Worm (Caenorhabditis elegans) whole organism, L2 larva: ENCODE data around the gene C18H9.5.

Source experiments
- C34F6.9 ChIP-seq: fragments of 150-350 bp; optimal IDR thresholded peaks from 2 replicates; lab custom pipeline; 2014; ENCODE audit warnings: missing biosample characterization, missing genetic modification characterization
- F13H6.1 ChIP-seq: sonication (generic microtip); optimal IDR thresholded peaks from 2 replicates; lab custom pipeline; 2016; ENCODE audit warnings: missing genetic modification characterization, missing compliant biosample characterization
- R02D3.7 ChIP-seq: fragments of 150-350 bp; optimal IDR thresholded peaks from 2 replicates; lab custom pipeline; 2014; ENCODE audit warnings: missing biosample characterization, missing genetic modification characterization
- Y55F3AM.14 ChIP-seq: fragments of 200-800 bp; sonication (Bioruptor generic); optimal IDR thresholded peaks from 2 replicates; lab custom pipeline; 2018; ENCODE audit warnings: mild to moderate bottlenecking, missing genetic modification characterization, missing compliant biosample characterization
- ZK546.5 ChIP-seq: sonication (generic microtip); optimal IDR thresholded peaks from 2 replicates; lab custom pipeline; 2017; ENCODE audit warnings: missing biosample characterization, missing genetic modification characterization
- alr-1 ChIP-seq: fragments of 150-350 bp; optimal IDR thresholded peaks from 2 replicates; lab custom pipeline; 2014; ENCODE audit warnings: missing biosample characterization, missing genetic modification characterization
- aly-2 ChIP-seq: fragments of 150-350 bp; optimal IDR thresholded peaks from 2 replicates; lab custom pipeline; 2014; ENCODE audit warnings: missing biosample characterization, missing genetic modification characterization
- blmp-1 ChIP-seq: sonication (generic microtip); optimal IDR thresholded peaks from 2 replicates; lab custom pipeline; 2017; ENCODE audit warnings: missing genetic modification characterization, mild to moderate bottlenecking, missing compliant biosample characterization, antibody characterized with exemption, moderate library complexity; ENCODE audit not compliant: insufficient read depth
- ceh-82 ChIP-seq: fragments of 150-350 bp; optimal IDR thresholded peaks from 2 replicates; lab custom pipeline; 2014; ENCODE audit warnings: missing biosample characterization, missing genetic modification characterization
- crh-2 ChIP-seq: sonication (generic microtip); optimal IDR thresholded peaks from 2 replicates; lab custom pipeline; 2017; ENCODE audit warnings: missing biosample characterization, missing genetic modification characterization
- dmd-4 ChIP-seq: sonication (generic microtip); optimal IDR thresholded peaks from 2 replicates; lab custom pipeline; 2017; ENCODE audit warnings: missing biosample characterization, missing genetic modification characterization
- elt-1 ChIP-seq: fragments of 150-350 bp; optimal IDR thresholded peaks from 2 replicates; lab custom pipeline; 2014; ENCODE audit warnings: missing biosample characterization, missing genetic modification characterization
- fos-1 ChIP-seq: fragments of 150-350 bp; optimal IDR thresholded peaks from 2 replicates; lab custom pipeline; 2014; ENCODE audit warnings: missing biosample characterization, missing genetic modification characterization
- gmeb-1 ChIP-seq: fragments of 150-350 bp; optimal IDR thresholded peaks from 2 replicates; lab custom pipeline; 2014; ENCODE audit warnings: missing biosample characterization, missing genetic modification characterization
- lin-11 ChIP-seq: fragments of 150-350 bp; sonication (generic microtip); optimal IDR thresholded peaks from 2 replicates; lab custom pipeline; 2014; ENCODE audit warnings: missing biosample characterization, missing genetic modification characterization, inconsistent platforms, mixed read lengths
- lin-13 ChIP-seq: fragments of 150-350 bp; optimal IDR thresholded peaks from 2 replicates; lab custom pipeline; 2014; ENCODE audit warnings: missing biosample characterization, missing genetic modification reagents, missing genetic modification characterization
- lin-39 ChIP-seq: fragments of 150-350 bp; optimal IDR thresholded peaks from 2 replicates; lab custom pipeline; 2014; ENCODE audit warnings: missing biosample characterization, missing genetic modification reagents, missing genetic modification characterization
- lsy-2 ChIP-seq, 2 experiments: fragments of 150-350 bp in 1 of 2; sonication (generic microtip) in 1 of 2; optimal IDR thresholded peaks; 2 replicates each; lab custom pipeline; 2014 to 2017; ENCODE audit warnings: missing biosample characterization in 2 of 2, missing genetic modification characterization in 2 of 2
- mbf-1 ChIP-seq: sonication (generic microtip); optimal IDR thresholded peaks from 2 replicates; lab custom pipeline; 2017; ENCODE audit warnings: missing biosample characterization, missing genetic modification characterization
- mdl-1 ChIP-seq, 2 experiments: fragments of 150-350 bp in 1 of 2; sonication (generic microtip) in 1 of 2; optimal IDR thresholded peaks; 2 replicates each; lab custom pipeline; 2017; ENCODE audit warnings: missing biosample characterization in 2 of 2, missing genetic modification characterization in 2 of 2
- nhr-11 ChIP-seq: fragments of 150-350 bp; optimal IDR thresholded peaks from 2 replicates; lab custom pipeline; 2014; ENCODE audit warnings: missing biosample characterization, missing genetic modification characterization
- nhr-21 ChIP-seq: fragments of 150-350 bp; optimal IDR thresholded peaks from 2 replicates; lab custom pipeline; 2014; ENCODE audit warnings: missing biosample characterization, missing genetic modification characterization
- nhr-23 ChIP-seq: fragments of 150-350 bp; optimal IDR thresholded peaks from 2 replicates; lab custom pipeline; 2014; ENCODE audit warnings: missing biosample characterization, missing genetic modification reagents, missing genetic modification characterization
- nhr-25 ChIP-seq: fragments of 150-350 bp; sonication (generic microtip); optimal IDR thresholded peaks from 3 replicates; lab custom pipeline; 2014; ENCODE audit warnings: missing biosample characterization, missing genetic modification characterization
- nhr-6 ChIP-seq: fragments of 150-350 bp; optimal IDR thresholded peaks from 2 replicates; lab custom pipeline; 2014; ENCODE audit warnings: missing biosample characterization, missing genetic modification characterization
- nhr-77 ChIP-seq: fragments of 150-350 bp; optimal IDR thresholded peaks from 2 replicates; lab custom pipeline; 2014; ENCODE audit warnings: missing biosample characterization, missing genetic modification characterization
- peb-1 ChIP-seq: fragments of 150-350 bp; optimal IDR thresholded peaks from 2 replicates; lab custom pipeline; 2014; ENCODE audit warnings: missing biosample characterization, missing genetic modification characterization
- sem-4 ChIP-seq: fragments of 150-350 bp; optimal IDR thresholded peaks from 2 replicates; lab custom pipeline; 2014; ENCODE audit warnings: missing biosample characterization, missing genetic modification reagents, missing genetic modification characterization
- skn-1 ChIP-seq: sonication (generic microtip); optimal IDR thresholded peaks from 2 replicates; lab custom pipeline; 2017; ENCODE audit warnings: missing biosample characterization, missing genetic modification characterization
- sma-3 ChIP-seq: sonication (generic microtip); optimal IDR thresholded peaks from 2 replicates; lab custom pipeline; 2016; ENCODE audit warnings: missing genetic modification reagents, missing genetic modification characterization, missing compliant biosample characterization
- sma-9 ChIP-seq, 2 experiments: fragments of 150-350 bp in 1 of 2; sonication (generic microtip) in 1 of 2; optimal IDR thresholded peaks; 2 replicates each; lab custom pipeline; 2014 to 2016; ENCODE audit warnings: missing genetic modification characterization in 2 of 2, mild to moderate bottlenecking in 1 of 2, missing biosample characterization in 1 of 2, missing compliant biosample characterization in 1 of 2, missing genetic modification reagents in 1 of 2, moderate library complexity in 1 of 2
- unc-39 ChIP-seq: fragments of 150-350 bp; optimal IDR thresholded peaks from 2 replicates; lab custom pipeline; 2014; ENCODE audit warnings: missing biosample characterization, missing genetic modification characterization
- unc-55 ChIP-seq: fragments of 150-350 bp; sonication (generic microtip); optimal IDR thresholded peaks from 3 replicates; lab custom pipeline; 2014; ENCODE audit warnings: missing biosample characterization, missing genetic modification reagents, missing genetic modification characterization
- zag-1 ChIP-seq: fragments of 150-350 bp; optimal IDR thresholded peaks from 2 replicates; lab custom pipeline; 2014; ENCODE audit warnings: missing biosample characterization, missing genetic modification characterization
- ztf-4 ChIP-seq: fragments of 150-350 bp; optimal IDR thresholded peaks from 2 replicates; lab custom pipeline; 2014; ENCODE audit warnings: missing biosample characterization, missing genetic modification characterization

Gene C18H9.5

ce11 chrII:6682918-6683317 lies 12.4 kb downstream of the C18H9.5 start:
- TF ChIP-seq zag-1 (tag; lab: Kevin White, UChicago) = no peak
- TF ChIP-seq nhr-11 (tag; lab: Kevin White, UChicago) = no peak
- no peak for TF ChIP-seq mbf-1 (tag; lab: Kevin White, UChicago)
- TF ChIP-seq Y55F3AM.14 = no peak
- TF ChIP-seq ztf-4 (tag; lab: Kevin White, UChicago) = no peak

ce11 chrII:6681478-6681877 lies 13.9 kb downstream of the C18H9.5 start:
- TF ChIP-seq nhr-25 = no peak
- peak; percentile 6 for TF ChIP-seq sma-9 (GFP tag; optimal IDR thresholded peaks at IDR 0.05; lab: Kevin White, UChicago)
- TF ChIP-seq sma-9 (tag; optimal IDR thresholded peaks at IDR 0.05; lab: Kevin White, UChicago) = no peak
- TF ChIP-seq nhr-23 = no peak
- no peak for TF ChIP-seq elt-1 (tag; lab: Kevin White, UChicago)
- TF ChIP-seq mdl-1 (tag; optimal IDR thresholded peaks at IDR 0.05; lab: Kevin White, UChicago) = no peak
- no peak for TF ChIP-seq lin-13 (GFP tag; lab: Kevin White, UChicago)
- peak; percentile 94 for TF ChIP-seq fos-1 (tag; lab: Kevin White, UChicago)
- peak; percentile 13 for TF ChIP-seq crh-2 (tag; lab: Kevin White, UChicago)
- no peak for TF ChIP-seq skn-1 (tag; lab: Kevin White, UChicago)
- TF ChIP-seq nhr-11 (tag; lab: Kevin White, UChicago) = no peak
- no peak for TF ChIP-seq ceh-82 (tag; lab: Kevin White, UChicago)
- TF ChIP-seq mbf-1 (tag; lab: Kevin White, UChicago) = no peak
- TF ChIP-seq nhr-77 (tag; lab: Kevin White, UChicago) = no peak
- no peak for TF ChIP-seq blmp-1 (tag; lab: Kevin White, UChicago)

DNA sequence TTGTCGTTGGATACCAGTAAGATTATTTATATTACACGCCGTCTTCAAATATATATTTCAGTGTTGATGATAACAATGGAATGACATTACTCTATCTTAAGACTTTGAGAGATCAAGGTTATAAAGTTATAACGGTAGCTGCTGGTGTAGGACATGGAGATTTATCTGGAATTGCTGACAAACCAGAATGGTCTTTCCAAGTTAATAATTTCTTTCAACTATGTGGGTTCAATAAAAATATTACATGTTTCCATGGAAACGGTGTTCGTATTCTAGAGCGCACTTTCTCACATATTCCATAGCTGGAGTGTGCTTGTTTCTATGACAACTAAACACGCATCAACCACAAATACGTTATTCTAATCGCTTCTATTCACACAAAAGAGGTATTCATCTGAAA lies 15.6 kb downstream of the C18H9.5 start, which contains the start of gene ift-74:
ift-74 (plus strand) TSS at position 301 of the 400 bp plus-strand sequence.
- TF ChIP-seq mbf-1 (tag; lab: Kevin White, UChicago) (no peak), crh-2 (tag; lab: Kevin White, UChicago) (no peak), R02D3.7 (tag; lab: Kevin White, UChicago) (no peak), ZK546.5 (tag; lab: Kevin White, UChicago) (no peak), lsy-2 (tag; optimal IDR thresholded peaks at IDR 0.05; lab: Kevin White, UChicago) (no peak), sma-3 (GFP tag; lab: Kevin White, UChicago) (no peak), ceh-82 (tag; lab: Kevin White, UChicago) (no peak), nhr-21 (tag; lab: Kevin White, UChicago) (no peak), F13H6.1 (no peak), alr-1 (no peak), nhr-23 (no peak), fos-1 (tag; lab: Kevin White, UChicago) (no peak), sem-4 (tag; lab: Kevin White, UChicago) (no peak), nhr-25 (no peak)

- peak; percentile 95 for TF ChIP-seq fos-1 (tag; lab: Kevin White, UChicago)
- no peak for TF ChIP-seq nhr-77 (tag; lab: Kevin White, UChicago)
- TF ChIP-seq aly-2 (tag; lab: Kevin White, UChicago) = no peak
- no peak for TF ChIP-seq unc-55 (GFP tag; lab: Kevin White, UChicago)
- peak; percentile 45 for TF ChIP-seq sma-9 (GFP tag; optimal IDR thresholded peaks at IDR 0.05; lab: Kevin White, UChicago)
- TF ChIP-seq sma-9 (tag; optimal IDR thresholded peaks at IDR 0.05; lab: Kevin White, UChicago) = no peak
- no peak for TF ChIP-seq alr-1
Observed at ce11 chrII:6673894-6674293, 21.5 kb downstream of the C18H9.5 start, which contains the start of gene H43E16.1. TSS of gene H43E16.1 (plus strand) at chrII:6674268.

DNA sequence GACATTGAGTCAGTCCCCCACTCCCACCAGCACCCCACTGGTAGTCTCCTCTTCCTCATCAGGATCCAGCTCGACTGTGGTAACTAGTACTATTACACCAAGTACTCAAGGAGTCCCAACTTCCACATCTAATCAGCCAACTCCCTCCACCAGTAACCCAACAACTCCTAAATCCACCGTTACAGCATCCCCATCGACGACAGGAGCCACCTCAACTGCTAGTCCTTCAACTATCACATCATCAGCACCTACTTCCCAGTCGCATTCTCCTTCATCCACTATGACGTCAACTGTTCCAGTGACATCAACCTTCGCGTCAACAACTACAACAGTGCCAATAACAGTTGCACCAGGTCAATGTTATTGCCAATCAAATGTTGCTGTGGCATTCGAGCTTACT lies 26.9 kb downstream of the C18H9.5 start:
- TF ChIP-seq peb-1 (tag; lab: Kevin White, UChicago) (no peak), zag-1 (tag; lab: Kevin White, UChicago) (no peak), nhr-6 (tag; lab: Kevin White, UChicago) (no peak), lin-39 (tag; lab: Kevin White, UChicago) (no peak), lin-11 (tag; lab: Kevin White, UChicago) (no peak), unc-39 (no peak), blmp-1 (tag; lab: Kevin White, UChicago) (no peak), mbf-1 (tag; lab: Kevin White, UChicago) (no peak), skn-1 (tag; lab: Kevin White, UChicago) (no peak), F13H6.1 (no peak), gmeb-1 (tag; lab: Kevin White, UChicago) (no peak), alr-1 (no peak), nhr-11 (tag; lab: Kevin White, UChicago) (no peak), lin-13 (GFP tag; lab: Kevin White, UChicago) (no peak), R02D3.7 (tag; lab: Kevin White, UChicago) (no peak), dmd-4 (tag; lab: Kevin White, UChicago) (no peak), C34F6.9 (no peak), nhr-23 (no peak)
- TF ChIP-seq, all 48 proteins: peak for 0
